Worm (Caenorhabditis elegans) whole organism, young adult: Measurements from ENCODE around the gene frpr-10.
A peak's percentile ranks its signal among the peaks of the same experiment; 100 is the strongest.

Experiments used
- D2030.7 ChIP-seq: fragments of 200-800 bp; sonication (Bioruptor generic); IDR thresholded peaks from 2 replicates; pipeline ENCODE4 v1.3.6; 2022; ENCODE audit warnings: missing genetic modification reagents, missing genetic modification characterization, missing compliant biosample characterization
- F23B12.7 ChIP-seq: sonication (generic microtip); optimal IDR thresholded peaks from 2 replicates; lab custom pipeline; 2017; ENCODE audit warnings: missing genetic modification characterization, mild to moderate bottlenecking, missing compliant biosample characterization, antibody characterized with exemption, moderate library complexity; ENCODE audit not compliant: insufficient read depth
- F33H1.4 ChIP-seq: fragments of 200-800 bp; sonication (Bioruptor generic); IDR thresholded peaks from 2 replicates; pipeline ENCODE4 v1.3.6; 2022; ENCODE audit warnings: missing genetic modification reagents, missing genetic modification characterization, missing compliant biosample characterization
- F57C9.4 ChIP-seq: sonication (generic microtip); optimal IDR thresholded peaks from 2 replicates; lab custom pipeline; 2017; ENCODE audit warnings: mild to moderate bottlenecking, missing genetic modification characterization, missing compliant biosample characterization
- K12H6.12 ChIP-seq: fragments of 200-800 bp; sonication (Bioruptor generic); optimal IDR thresholded peaks from 2 replicates; lab custom pipeline; 2018; ENCODE audit warnings: mild to moderate bottlenecking, missing genetic modification characterization, missing compliant biosample characterization
- Y53G8AR.9 ChIP-seq: fragments of 200-800 bp; sonication (Bioruptor generic); conservative IDR thresholded peaks from 2 replicates; pipeline ENCODE4 v1.3.6; 2022; ENCODE audit warnings: missing genetic modification reagents, missing genetic modification characterization, missing compliant biosample characterization
- Y95B8A.8 ChIP-seq: fragments of 200-800 bp; sonication (Bioruptor generic); IDR thresholded peaks from 2 replicates; pipeline ENCODE4 v1.3.6; 2022; ENCODE audit warnings: missing genetic modification reagents, missing genetic modification characterization, missing compliant biosample characterization
- attf-5 ChIP-seq: fragments of 200-800 bp; sonication (Bioruptor generic); optimal IDR thresholded peaks from 2 replicates; lab custom pipeline; 2018; ENCODE audit warnings: mild to moderate bottlenecking, missing genetic modification characterization, missing compliant biosample characterization
- bed-2 ChIP-seq: fragments of 200-800 bp; sonication (Bioruptor generic); IDR thresholded peaks from 2 replicates; pipeline ENCODE4 v1.3.6; 2022; ENCODE audit warnings: missing genetic modification reagents, missing genetic modification characterization, missing compliant biosample characterization
- cebp-1 ChIP-seq, 2 experiments: fragments of 200-800 bp in 1 of 2; sonication (Bioruptor generic) in 1 of 2; sonication (generic microtip) in 1 of 2; IDR thresholded peaks in 1 of 2; optimal IDR thresholded peaks in 1 of 2; 2 replicates each; pipeline versions ENCODE4 v1.3.6 to Lab custom; 2017 to 2022; ENCODE audit warnings: missing compliant biosample characterization in 2 of 2, missing genetic modification characterization in 2 of 2, mild to moderate bottlenecking in 1 of 2, missing genetic modification reagents in 1 of 2, moderate library complexity in 1 of 2
- ceh-40 ChIP-seq: fragments of 200-800 bp; sonication (Bioruptor generic); IDR thresholded peaks from 2 replicates; pipeline ENCODE4 v1.3.6; 2022; ENCODE audit warnings: missing genetic modification characterization, missing compliant biosample characterization
- ceh-58 ChIP-seq: fragments of 200-800 bp; sonication (Bioruptor generic); IDR thresholded peaks from 2 replicates; pipeline ENCODE4 v1.3.6; 2022; ENCODE audit warnings: missing genetic modification characterization, missing compliant biosample characterization
- ceh-91 ChIP-seq: fragments of 200-800 bp; sonication (Bioruptor generic); IDR thresholded peaks from 2 replicates; pipeline ENCODE4 v1.3.6; 2022; ENCODE audit warnings: missing genetic modification reagents, missing genetic modification characterization, missing compliant biosample characterization
- die-1 ChIP-seq: sonication (generic microtip); optimal IDR thresholded peaks from 2 replicates; lab custom pipeline; 2016; ENCODE audit warnings: missing genotype, mild to moderate bottlenecking, missing genetic modification characterization, missing compliant biosample characterization
- dpff-1 ChIP-seq: sonication (generic microtip); optimal IDR thresholded peaks from 2 replicates; lab custom pipeline; 2017; ENCODE audit warnings: mild to moderate bottlenecking, missing genetic modification characterization, missing compliant biosample characterization
- egrh-3 ChIP-seq: fragments of 200-800 bp; sonication (Bioruptor generic); IDR thresholded peaks from 2 replicates; pipeline ENCODE4 v1.3.6; 2022; ENCODE audit warnings: missing genetic modification reagents, missing genetic modification characterization, missing compliant biosample characterization
- lin-35 ChIP-seq, 3 experiments: fragments of 150-350 bp in 2 of 3; sonication (generic microtip) in 1 of 3; optimal IDR thresholded peaks; 2 replicates each; lab custom pipeline; 2014 to 2018; ENCODE audit warnings: missing biosample characterization in 3 of 3, missing genetic modification characterization in 3 of 3, missing genetic modification reagents in 3 of 3
- madf-10 ChIP-seq: sonication (generic microtip); optimal IDR thresholded peaks from 2 replicates; lab custom pipeline; 2016; ENCODE audit warnings: mild to moderate bottlenecking, missing genetic modification characterization, missing compliant biosample characterization
- mxl-1 ChIP-seq: sonication (generic microtip); optimal IDR thresholded peaks from 2 replicates; lab custom pipeline; 2016; ENCODE audit warnings: missing genetic modification characterization, missing compliant biosample characterization
- rpc-1 ChIP-seq, 2 experiments: fragments of 150-350 bp in 1 of 2; sonication (generic microtip) in 1 of 2; optimal IDR thresholded peaks; 2 replicates each; lab custom pipeline; 2014 to 2018; ENCODE audit warnings: missing biosample characterization in 1 of 2, missing genetic modification characterization in 1 of 2, missing genetic modification reagents in 1 of 2, missing genotype in 1 of 2
- sea-2 ChIP-seq: fragments of 200-800 bp; sonication (Bioruptor generic); IDR thresholded peaks from 2 replicates; pipeline ENCODE4 v1.3.6; 2022; ENCODE audit warnings: missing genetic modification characterization, missing compliant biosample characterization
- snpc-1.3 ChIP-seq: sonication (generic microtip); optimal IDR thresholded peaks from 2 replicates; lab custom pipeline; 2017; ENCODE audit warnings: missing genetic modification characterization, mild to moderate bottlenecking, missing compliant biosample characterization, antibody characterized with exemption, moderate library complexity, missing genotype, missing genetic modification reagents; ENCODE audit not compliant: insufficient read depth
- snpc-3.4 ChIP-seq: sonication (generic microtip); optimal IDR thresholded peaks from 2 replicates; lab custom pipeline; 2017; ENCODE audit warnings: missing genetic modification characterization, mild to moderate bottlenecking, missing compliant biosample characterization, antibody characterized with exemption, moderate library complexity, missing genotype, missing genetic modification reagents
- unc-130 ChIP-seq: sonication (generic microtip); optimal IDR thresholded peaks from 2 replicates; lab custom pipeline; 2016; ENCODE audit warnings: missing genetic modification reagents, missing genetic modification characterization, missing compliant biosample characterization
- xnd-1 ChIP-seq: sonication (generic microtip); optimal IDR thresholded peaks from 2 replicates; lab custom pipeline; 2016; ENCODE audit warnings: missing genotype, missing genetic modification reagents, missing genetic modification characterization, missing compliant biosample characterization
- zfh-2 ChIP-seq: fragments of 200-800 bp; sonication (Bioruptor generic); conservative IDR thresholded peaks from 2 replicates; pipeline ENCODE4 v1.3.6; 2022; ENCODE audit warnings: missing genetic modification reagents, missing genetic modification characterization, missing compliant biosample characterization
- ztf-22 ChIP-seq: fragments of 200-800 bp; sonication (Bioruptor generic); optimal IDR thresholded peaks from 2 replicates; lab custom pipeline; 2018; ENCODE audit warnings: mild to moderate bottlenecking, missing genetic modification characterization, moderate library complexity, missing compliant biosample characterization
- ztf-6 ChIP-seq: fragments of 200-800 bp; sonication (Bioruptor generic); IDR thresholded peaks from 2 replicates; pipeline ENCODE4 v1.3.6; 2022; ENCODE audit warnings: missing genetic modification reagents, missing genetic modification characterization, missing compliant biosample characterization

The frpr-10 gene

ce11 chrIV:7924975-7925828 lies 32.4 kb upstream of the frpr-10 start (continued):
- peak; percentile 39 for TF ChIP-seq xnd-1 (tag; lab: Kevin White, UChicago)
- TF ChIP-seq D2030.7, result peak; percentile 15
- no peak for TF ChIP-seq Y95B8A.8 (GFP tag; lab: Robert Waterston, UW)
- peak; percentile 52 for TF ChIP-seq zfh-2 (GFP tag; lab: Robert Waterston, UW)
- no peak for TF ChIP-seq sea-2
- TF ChIP-seq madf-10, result no peak
- TF ChIP-seq egrh-3 (GFP tag; lab: Robert Waterston, UW), result no peak

- TF ChIP-seq snpc-3.4 (tag; lab: Kevin White, UChicago) (peak; percentile 19), F23B12.7 (peak; percentile 24), Y53G8AR.9 (GFP tag; lab: Robert Waterston, UW) (no peak), F33H1.4 (GFP tag; lab: Robert Waterston, UW) (peak; percentile 75), egrh-3 (GFP tag; lab: Robert Waterston, UW) (peak; percentile 81; the same call in 1 of the 2 replicates), madf-10 (no peak), snpc-1.3 (tag; lab: Kevin White, UChicago) (peak; percentile 28)
Observed at ce11 chrIV:7926102-7926840, 31.3 kb upstream of the frpr-10 start, which contains the start of gene rps-2. rps-2 (minus strand) TSS chrIV:7926391.

- TF ChIP-seq bed-2 (GFP tag; lab: Robert Waterston, UW), result no peak
- TF ChIP-seq ztf-22 (GFP tag; lab: Kevin White, UChicago), result no peak
- no peak for TF ChIP-seq die-1 (tag; lab: Kevin White, UChicago)
- TF ChIP-seq zfh-2 (GFP tag; lab: Robert Waterston, UW), result no peak
- no peak for TF ChIP-seq cebp-1 (GFP tag; IDR thresholded peaks at IDR 0.05; lab: Robert Waterston, UW)
- no peak for TF ChIP-seq cebp-1 (tag; optimal IDR thresholded peaks at IDR 0.05; lab: Kevin White, UChicago)
- no peak for TF ChIP-seq attf-5 (GFP tag; lab: Kevin White, UChicago)
- no peak for TF ChIP-seq K12H6.12 (tag; lab: Kevin White, UChicago)
- no peak for TF ChIP-seq ceh-40 (GFP tag; lab: Robert Waterston, UW)
- TF ChIP-seq ztf-6 (GFP tag; lab: Robert Waterston, UW), result no peak
- no peak for TF ChIP-seq sea-2
- TF ChIP-seq snpc-1.3 (tag; lab: Kevin White, UChicago), result no peak
- TF ChIP-seq rpc-1 (optimal IDR thresholded peaks at IDR 0.05; lab: Kevin White, UChicago), result no peak
- TF ChIP-seq rpc-1 (tag; optimal IDR thresholded peaks at IDR 0.05; lab: Kevin White, UChicago), result no peak
- TF ChIP-seq F57C9.4 (tag; lab: Kevin White, UChicago), result no peak
- no peak for TF ChIP-seq dpff-1 (tag; lab: Kevin White, UChicago)
- no peak for TF ChIP-seq lin-35 (GFP tag; optimal IDR thresholded peaks at IDR 0.05; lab: Kevin White, UChicago)
- no peak for TF ChIP-seq ceh-58 (GFP tag; lab: Robert Waterston, UW)
- TF ChIP-seq snpc-3.4 (tag; lab: Kevin White, UChicago), result no peak
- no peak for TF ChIP-seq ceh-91 (GFP tag; lab: Robert Waterston, UW)
Observed at ce11 chrIV:7927218-7927617, 30.4 kb upstream of the frpr-10 start, which contains the start of gene C49H3.12. C49H3.12 (minus strand) TSS chrIV:7927318.

ce11 chrIV:7927852-7928251 lies 29.8 kb upstream of the frpr-10 start, which contains the start of gene gcy-8:
gcy-8 (plus strand) TSS chrIV:7928152.
- no peak for TF ChIP-seq unc-130
- TF ChIP-seq mxl-1 (tag; lab: Kevin White, UChicago), result no peak
- TF ChIP-seq, all 124 proteins: peak for 0
